Worm (Caenorhabditis elegans) whole organism, midembryonic: Measurements from ENCODE around the gene Y55F3C.9.

ENCODE experiments used
- T22C8.4 ChIP-seq: fragments of 200-800 bp; sonication (Bioruptor generic); IDR thresholded peaks from 2 replicates; pipeline ENCODE4 v1.3.6; 2022; ENCODE audit warnings: missing genetic modification characterization, missing compliant biosample characterization
- cog-1 ChIP-seq: sonication (generic microtip); optimal IDR thresholded peaks from 2 replicates; lab custom pipeline; 2016; ENCODE audit warnings: missing genetic modification characterization, missing compliant biosample characterization
- flt-1 ChIP-seq: fragments of 200-800 bp; sonication (Bioruptor generic); IDR thresholded peaks from 2 replicates; pipeline ENCODE4 v1.3.6; 2022; ENCODE audit warnings: missing genetic modification characterization, missing compliant biosample characterization
- klf-2 ChIP-seq: fragments of 200-800 bp; sonication (Bioruptor generic); conservative IDR thresholded peaks from 2 replicates; pipeline ENCODE4 v1.3.6; 2022; ENCODE audit warnings: missing genetic modification reagents, missing genetic modification characterization, missing compliant biosample characterization
- med-1 ChIP-seq: sonication (generic microtip); optimal IDR thresholded peaks from 2 replicates; lab custom pipeline; 2017; ENCODE audit warnings: missing genetic modification characterization, mild to moderate bottlenecking, missing compliant biosample characterization, antibody characterized with exemption, missing genetic modification reagents; ENCODE audit not compliant: insufficient read depth
- ref-1 ChIP-seq: fragments of 200-800 bp; sonication (Bioruptor generic); conservative IDR thresholded peaks from 2 replicates; pipeline ENCODE4 v1.3.6; 2022; ENCODE audit warnings: missing genetic modification reagents, missing genetic modification characterization, missing compliant biosample characterization
- tab-1 ChIP-seq: fragments of 200-800 bp; sonication (Bioruptor generic); IDR thresholded peaks from 2 replicates; pipeline ENCODE4 v1.3.6; 2022; ENCODE audit warnings: missing genetic modification characterization, missing compliant biosample characterization
- ztf-23 ChIP-seq: fragments of 200-800 bp; sonication (Bioruptor generic); IDR thresholded peaks from 2 replicates; pipeline ENCODE4 v1.3.6; 2022; ENCODE audit warnings: missing genetic modification reagents, missing genetic modification characterization, missing compliant biosample characterization
- ztf-29 ChIP-seq: fragments of 200-800 bp; sonication (Bioruptor generic); IDR thresholded peaks from 2 replicates; pipeline ENCODE4 v1.3.6; 2022; ENCODE audit warnings: missing genetic modification reagents, missing genetic modification characterization, missing compliant biosample characterization

The Y55F3C.9 gene

ce11 chrIV:682726-683340 is 45.2 kb downstream of the Y55F3C.9 start:
- TF ChIP-seq T22C8.4 (GFP tag; lab: Robert Waterston, UW) (peak; percentile 79), klf-2 (GFP tag; lab: Robert Waterston, UW) (peak; percentile 88), ref-1 (GFP tag; lab: Robert Waterston, UW) (peak; percentile 75), cog-1 (tag; lab: Kevin White, UChicago) (peak; percentile 40), tab-1 (GFP tag; lab: Robert Waterston, UW) (peak; percentile 86), med-1 (GFP tag; lab: Kevin White, UChicago) (peak; percentile 53), ztf-29 (peak; percentile 79), flt-1 (GFP tag; lab: Robert Waterston, UW) (peak; percentile 94), ztf-23 (GFP tag; lab: Robert Waterston, UW) (peak; percentile 89)

ce11 chrIV:676280-676679 is 51.7 kb downstream of the Y55F3C.9 start, which contains the start of gene K11H12.5:
Gene K11H12.5 (plus strand): TSS chrIV:676580.
- no peak for TF ChIP-seq tab-1 (GFP tag; lab: Robert Waterston, UW)

ce11 chrIV:675471-676159 is 52.4 kb downstream of the Y55F3C.9 start, which contains the start of the genes K11H12.4 and K11H12.10:
Gene K11H12.4 (minus strand): TSS chrIV:675883.
Gene K11H12.10 (plus strand): TSS chrIV:676075.
- no peak for TF ChIP-seq med-1 (GFP tag; lab: Kevin White, UChicago)
- TF ChIP-seq tab-1 (GFP tag; lab: Robert Waterston, UW) = no peak
- no peak for TF ChIP-seq klf-2 (GFP tag; lab: Robert Waterston, UW)
- TF ChIP-seq ztf-23 (GFP tag; lab: Robert Waterston, UW) = no peak

ce11 chrIV:673313-673712 is 54.7 kb downstream of the Y55F3C.9 start, which contains the start of gene K11H12.3:
Gene K11H12.3 (minus strand): TSS chrIV:673480.
- TF ChIP-seq T22C8.4 (GFP tag; lab: Robert Waterston, UW) = no peak
- no peak for TF ChIP-seq ztf-29
- TF ChIP-seq ref-1 (GFP tag; lab: Robert Waterston, UW) = no peak
- no peak for TF ChIP-seq ztf-23 (GFP tag; lab: Robert Waterston, UW)
- TF ChIP-seq flt-1 (GFP tag; lab: Robert Waterston, UW) = no peak

ce11 chrIV:670455-670854 is 57.5 kb downstream of the Y55F3C.9 start, which contains the start of gene K11H12.11:
Gene K11H12.11 (minus strand): TSS chrIV:670555.
- no peak for TF ChIP-seq T22C8.4 (GFP tag; lab: Robert Waterston, UW)
- TF ChIP-seq ref-1 (GFP tag; lab: Robert Waterston, UW) = no peak
- TF ChIP-seq med-1 (GFP tag; lab: Kevin White, UChicago) = no peak
- TF ChIP-seq ztf-23 (GFP tag; lab: Robert Waterston, UW) = no peak
- no peak for TF ChIP-seq flt-1 (GFP tag; lab: Robert Waterston, UW)
- no peak for TF ChIP-seq tab-1 (GFP tag; lab: Robert Waterston, UW)
- no peak for TF ChIP-seq ztf-29
